Fruit fly (Drosophila melanogaster) whole organism, embryonic: ENCODE data around the gene trem.
A peak's percentile ranks its signal among the peaks of the same experiment; 100 is the strongest.

Source experiments
- Adf1 ChIP-seq: fragments of 200-800 bp; sonication (Bioruptor generic); IDR thresholded peaks from 2 replicates; pipeline ENCODE4 v1.3.6; 2022; ENCODE audit warnings: missing biosample characterization, missing genetic modification characterization
- Atf3 ChIP-seq: fragments of 200-800 bp; sonication (Bioruptor generic); optimal IDR thresholded peaks from 3 replicates; lab custom pipeline; 2016; ENCODE audit warnings: missing biosample characterization, missing genetic modification characterization
- Atf6 ChIP-seq: fragments of 200-800 bp; sonication (Bioruptor generic); IDR thresholded peaks from 2 replicates; pipeline ENCODE4 v1.3.6; 2022; ENCODE audit warnings: missing biosample characterization, missing genetic modification characterization
- CG10321 ChIP-seq: fragments of 200-800 bp; sonication (Bioruptor generic); IDR thresholded peaks from 2 replicates; pipeline ENCODE4 v1.3.6; 2022; ENCODE audit warnings: missing biosample characterization, missing genetic modification characterization
- CG10979 ChIP-seq: fragments of 200-800 bp; sonication (Bioruptor generic); optimal IDR thresholded peaks from 2 replicates; lab custom pipeline; 2018; ENCODE audit warnings: missing biosample characterization, mild to moderate bottlenecking, missing genetic modification characterization, moderate library complexity
- CG11085 ChIP-seq: fragments of 200-800 bp; sonication (Bioruptor generic); IDR thresholded peaks from 2 replicates; pipeline ENCODE4 v1.3.6; 2022; ENCODE audit warnings: missing biosample characterization, missing genetic modification characterization
- CG12155 ChIP-seq: fragments of 200-800 bp; sonication (Bioruptor generic); optimal IDR thresholded peaks from 3 replicates; lab custom pipeline; 2016; ENCODE audit warnings: missing biosample characterization, missing genetic modification characterization
- CG14710 ChIP-seq: fragments of 200-800 bp; sonication (Bioruptor generic); optimal IDR thresholded peaks from 3 replicates; lab custom pipeline; 2019; ENCODE audit warnings: missing biosample characterization, mild to moderate bottlenecking, missing genetic modification characterization, moderate library complexity
- CG15011 ChIP-seq: fragments of 200-800 bp; sonication (Bioruptor generic); optimal IDR thresholded peaks from 3 replicates; lab custom pipeline; 2018; ENCODE audit warnings: missing biosample characterization, mild to moderate bottlenecking, missing genetic modification characterization
- CG1603 ChIP-seq: fragments of 200-800 bp; sonication (Bioruptor generic); optimal IDR thresholded peaks from 2 replicates; lab custom pipeline; 2019; ENCODE audit warnings: missing biosample characterization, mild to moderate bottlenecking, missing genetic modification characterization, moderate library complexity
- CG16779 ChIP-seq: fragments of 200-800 bp; sonication (Bioruptor generic); IDR thresholded peaks from 2 replicates; pipeline ENCODE4 v1.3.6; 2022; ENCODE audit warnings: missing biosample characterization, missing genetic modification characterization
- CG16815 ChIP-seq: fragments of 200-800 bp; sonication (Bioruptor generic); optimal IDR thresholded peaks from 3 replicates; lab custom pipeline; 2017; ENCODE audit warnings: missing biosample characterization, mild to moderate bottlenecking, missing genetic modification characterization
- CG17359 ChIP-seq: fragments of 200-800 bp; sonication (Bioruptor generic); optimal IDR thresholded peaks from 3 replicates; lab custom pipeline; 2018; ENCODE audit warnings: missing biosample characterization, mild to moderate bottlenecking, missing genetic modification characterization, moderate library complexity
- CG17612 ChIP-seq: fragments of 200-800 bp; sonication (Bioruptor generic); IDR thresholded peaks from 2 replicates; pipeline ENCODE4 v1.3.6; 2022; ENCODE audit warnings: missing biosample characterization, missing genetic modification characterization
- CG18011 ChIP-seq: fragments of 200-800 bp; sonication (Bioruptor generic); optimal IDR thresholded peaks from 2 replicates; lab custom pipeline; 2017; ENCODE audit warnings: missing biosample characterization, missing genetic modification characterization, mild to moderate bottlenecking, moderate library complexity, missing genotype
- CG18262 ChIP-seq: fragments of 200-800 bp; optimal IDR thresholded peaks from 3 replicates; lab custom pipeline; 2019; ENCODE audit warnings: missing biosample characterization, mild to moderate bottlenecking, missing genetic modification characterization, moderate library complexity
- CG2199 ChIP-seq: fragments of 200-800 bp; sonication (Bioruptor generic); IDR thresholded peaks from 3 replicates; pipeline ENCODE4 v1.3.6; 2022; ENCODE audit warnings: missing biosample characterization, missing genetic modification characterization
- CG31365 ChIP-seq: fragments of 200-800 bp; sonication (Bioruptor generic); optimal IDR thresholded peaks from 2 replicates; lab custom pipeline; 2018; ENCODE audit warnings: missing biosample characterization, mild to moderate bottlenecking, missing genetic modification characterization
- CG3163 ChIP-seq: fragments of 200-800 bp; sonication (Bioruptor generic); optimal IDR thresholded peaks from 3 replicates; lab custom pipeline; 2016; ENCODE audit warnings: missing biosample characterization, missing genetic modification characterization
- CG32772 ChIP-seq: fragments of 200-800 bp; sonication (Bioruptor generic); IDR thresholded peaks from 2 replicates; pipeline ENCODE4 v1.3.6; 2022; ENCODE audit warnings: missing biosample characterization, missing genetic modification characterization
- CG42726 ChIP-seq: fragments of 200-800 bp; sonication (Bioruptor generic); IDR thresholded peaks from 2 replicates; pipeline ENCODE4 v1.3.6; 2022; ENCODE audit warnings: missing biosample characterization, missing genetic modification characterization; ENCODE audit not compliant: partially characterized antibody
- CG5245 ChIP-seq: fragments of 200-800 bp; sonication (Bioruptor generic); optimal IDR thresholded peaks from 3 replicates; lab custom pipeline; 2016; ENCODE audit warnings: missing biosample characterization, missing genetic modification characterization
- CG7271 ChIP-seq: fragments of 200-800 bp; sonication (Bioruptor generic); optimal IDR thresholded peaks from 2 replicates; lab custom pipeline; 2018; ENCODE audit warnings: missing biosample characterization, mild to moderate bottlenecking, missing genetic modification characterization, moderate library complexity
- CG7556 ChIP-seq: fragments of 200-800 bp; sonication (Bioruptor generic); optimal IDR thresholded peaks from 2 replicates; lab custom pipeline; 2017; ENCODE audit warnings: missing biosample characterization, mild to moderate bottlenecking, missing genetic modification characterization
- CG7786 ChIP-seq: fragments of 200-800 bp; sonication (Bioruptor generic); optimal IDR thresholded peaks from 2 replicates; lab custom pipeline; 2016; ENCODE audit warnings: missing biosample characterization, missing genetic modification characterization
- CTCF ChIP-seq: fragments of 200-800 bp; sonication (Bioruptor generic); optimal IDR thresholded peaks from 2 replicates; lab custom pipeline; 2017; ENCODE audit warnings: missing biosample characterization, mild to moderate bottlenecking, missing genetic modification characterization, moderate library complexity
- CrebB ChIP-seq: fragments of 200-800 bp; sonication (Bioruptor generic); optimal IDR thresholded peaks from 3 replicates; lab custom pipeline; 2018; ENCODE audit warnings: missing biosample characterization, mild to moderate bottlenecking, missing genetic modification characterization
- D19B ChIP-seq: fragments of 200-800 bp; sonication (Bioruptor generic); optimal IDR thresholded peaks from 2 replicates; lab custom pipeline; 2017; ENCODE audit warnings: missing biosample characterization, mild to moderate bottlenecking, missing genetic modification characterization
- Dfd ChIP-seq, 2 experiments: fragments of >200 bp; optimal IDR thresholded peaks; 2 replicates each; lab custom pipeline; 2017; ENCODE audit warnings: missing biosample characterization in 2 of 2, missing genetic modification characterization in 2 of 2
- Doc2 ChIP-seq: fragments of 200-800 bp; sonication (Bioruptor generic); IDR thresholded peaks from 2 replicates; pipeline ENCODE4 v1.3.6; 2022; ENCODE audit warnings: missing biosample characterization, missing genetic modification characterization
- Drgx ChIP-seq: fragments of 200-800 bp; sonication (Bioruptor generic); IDR thresholded peaks from 2 replicates; pipeline ENCODE4 v1.3.6; 2022; ENCODE audit warnings: missing biosample characterization, missing genetic modification characterization
- ERR ChIP-seq: fragments of 200-800 bp; sonication (Bioruptor generic); optimal IDR thresholded peaks from 2 replicates; lab custom pipeline; 2016; ENCODE audit warnings: missing biosample characterization, missing genetic modification characterization
- HmgD ChIP-seq: fragments of 200-800 bp; sonication (Bioruptor generic); optimal IDR thresholded peaks from 3 replicates; lab custom pipeline; 2016; ENCODE audit warnings: missing biosample characterization, missing genetic modification characterization
- NFAT ChIP-seq: fragments of 200-800 bp; sonication (Bioruptor generic); IDR thresholded peaks from 2 replicates; pipeline ENCODE4 v1.3.6; 2022; ENCODE audit warnings: missing biosample characterization, missing genetic modification characterization
- Opbp ChIP-seq: fragments of 200-800 bp; sonication (Bioruptor generic); IDR thresholded peaks from 3 replicates; pipeline ENCODE4 v1.3.6; 2022; ENCODE audit warnings: missing biosample characterization, missing genetic modification characterization; ENCODE audit not compliant: partially characterized antibody
- Sin3A ChIP-seq: fragments of >200 bp; optimal IDR thresholded peaks from 2 replicates; lab custom pipeline; 2018
- az2 ChIP-seq: fragments of 200-800 bp; sonication (Bioruptor generic); optimal IDR thresholded peaks from 3 replicates; lab custom pipeline; 2016; ENCODE audit warnings: missing biosample characterization, missing genetic modification characterization
- emc ChIP-seq: fragments of 200-800 bp; sonication (Bioruptor generic); optimal IDR thresholded peaks from 2 replicates; lab custom pipeline; 2016; ENCODE audit warnings: missing biosample characterization, missing genetic modification characterization
- fd102C ChIP-seq: fragments of 200-800 bp; sonication (Bioruptor generic); optimal IDR thresholded peaks from 2 replicates; lab custom pipeline; 2018; ENCODE audit warnings: missing biosample characterization, mild to moderate bottlenecking, missing genetic modification characterization, moderate library complexity
- h ChIP-seq: fragments of >200 bp; optimal IDR thresholded peaks from 2 replicates; lab custom pipeline; 2017
- hkb ChIP-seq, 2 experiments: fragments of 200-800 bp in 1 of 2; fragments of >200 bp in 1 of 2; sonication (Bioruptor generic) in 1 of 2; IDR thresholded peaks in 1 of 2; optimal IDR thresholded peaks in 1 of 2; 2 replicates each; pipeline versions ENCODE4 v1.3.6 to Lab custom; 2017 to 2022; ENCODE audit warnings: missing biosample characterization in 1 of 2, missing genetic modification characterization in 1 of 2
- knrl ChIP-seq: fragments of 200-800 bp; sonication (Bioruptor generic); IDR thresholded peaks from 3 replicates; pipeline ENCODE4 v1.3.6; 2022; ENCODE audit warnings: missing biosample characterization, missing genetic modification characterization; ENCODE audit not compliant: partially characterized antibody
- lab ChIP-seq: fragments of 200-800 bp; sonication (Bioruptor generic); optimal IDR thresholded peaks from 3 replicates; lab custom pipeline; 2017; ENCODE audit warnings: missing biosample characterization, missing genetic modification characterization, mild to moderate bottlenecking, moderate library complexity, missing genetic modification reagents
- mld ChIP-seq: fragments of 200-800 bp; sonication (Bioruptor generic); IDR thresholded peaks from 3 replicates; pipeline ENCODE4 v1.3.6; 2022; ENCODE audit warnings: missing biosample characterization, missing genetic modification characterization; ENCODE audit not compliant: partially characterized antibody
- sd ChIP-seq: fragments of 200-800 bp; sonication (Bioruptor generic); optimal IDR thresholded peaks from 3 replicates; lab custom pipeline; 2018; ENCODE audit warnings: missing biosample characterization, mild to moderate bottlenecking, missing genetic modification characterization, moderate library complexity
- shn ChIP-seq: fragments of 200-800 bp; sonication (Bioruptor generic); optimal IDR thresholded peaks from 3 replicates; lab custom pipeline; 2016; ENCODE audit warnings: missing biosample characterization, missing genetic modification characterization
- sob ChIP-seq: fragments of 200-800 bp; sonication (Bioruptor generic); IDR thresholded peaks from 2 replicates; pipeline ENCODE4 v1.3.6; 2022; ENCODE audit warnings: missing biosample characterization, missing genetic modification characterization
- sqz ChIP-seq: fragments of 200-800 bp; sonication (Bioruptor generic); optimal IDR thresholded peaks from 3 replicates; lab custom pipeline; 2018; ENCODE audit warnings: missing biosample characterization, mild to moderate bottlenecking, missing genetic modification characterization
- tgo ChIP-seq: fragments of 200-800 bp; sonication (Bioruptor generic); IDR thresholded peaks from 3 replicates; pipeline ENCODE4 v1.3.6; 2022; ENCODE audit warnings: missing biosample characterization, missing genetic modification characterization
- vnd ChIP-seq: fragments of 200-800 bp; sonication (Bioruptor generic); IDR thresholded peaks from 3 replicates; pipeline ENCODE4 v1.3.6; 2022; ENCODE audit warnings: missing biosample characterization, missing genetic modification characterization; ENCODE audit not compliant: partially characterized antibody

The trem gene

DNA sequence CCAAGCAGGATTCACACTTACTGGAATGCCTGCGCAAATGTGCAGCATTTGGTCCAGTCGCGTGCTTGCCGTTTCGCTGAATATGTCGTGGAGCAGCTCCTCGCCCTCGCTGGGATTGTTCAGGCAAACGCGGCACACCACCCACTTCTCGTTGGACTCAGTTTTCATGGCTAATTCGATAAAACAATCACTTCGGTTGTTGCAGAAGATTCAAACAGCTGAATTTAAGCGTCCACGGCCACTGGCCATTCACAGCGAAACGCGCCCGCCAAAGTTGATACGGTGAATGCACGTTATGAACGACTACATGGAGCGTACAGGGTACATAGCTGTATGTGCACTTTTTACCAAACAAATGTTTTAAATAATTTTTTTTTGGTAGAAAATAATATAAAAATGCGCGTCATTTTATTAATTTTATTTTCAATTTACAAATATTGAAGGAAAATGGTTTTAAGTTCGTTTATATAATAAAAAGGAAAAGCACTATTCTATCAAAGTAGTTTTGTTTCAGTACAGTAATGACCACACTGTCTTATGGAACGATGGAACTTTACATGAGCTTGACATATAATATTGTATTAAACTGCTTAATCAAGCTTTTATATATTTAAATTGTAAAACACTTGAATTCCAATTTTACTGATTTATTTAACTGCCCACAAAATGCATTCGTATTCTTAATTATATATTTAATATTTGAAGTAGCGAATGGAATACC lies at the start of gene trem (continued):
- TF ChIP-seq sob (GFP tag; lab: Robert Waterston, UW) (peak; percentile 46; the same call in 1 of the 2 replicates), CTCF (GFP tag; lab: Kevin White, UChicago) (no peak), vnd (no peak), CG10321 (GFP tag; lab: Robert Waterston, UW) (no peak), Atf6 (GFP tag; lab: Robert Waterston, UW) (peak; percentile 47; the same call in 1 of the 2 replicates), az2 (GFP tag; lab: Kevin White, UChicago) (peak; percentile 73), Adf1 (GFP tag; lab: Robert Waterston, UW) (no peak), CG42726 (GFP tag; lab: Robert Waterston, UW) (no peak), hkb (optimal IDR thresholded peaks at IDR 0.05; lab: Kevin White, UChicago) (no peak), hkb (GFP tag; IDR thresholded peaks at IDR 0.05; lab: Robert Waterston, UW) (no peak), CG3163 (GFP tag; lab: Kevin White, UChicago) (no peak), Atf3 (GFP tag; lab: Kevin White, UChicago) (no peak), D19B (GFP tag; lab: Kevin White, UChicago) (peak; percentile 87), CrebB (tag; lab: Kevin White, UChicago) (no peak), CG7271 (tag; lab: Kevin White, UChicago) (no peak), NFAT (GFP tag; lab: Robert Waterston, UW) (peak; percentile 66), lab (GFP tag; lab: Kevin White, UChicago) (no peak), CG31365 (no peak), Dfd (GFP tag; optimal IDR thresholded peaks at IDR 0.05; lab: Kevin White, UChicago) (no peak), sqz (GFP tag; lab: Kevin White, UChicago) (no peak), HmgD (no peak), CG7556 (GFP tag; lab: Kevin White, UChicago) (peak; percentile 82), CG16815 (peak; percentile 88), CG18011 (GFP tag; lab: Kevin White, UChicago) (peak; percentile 44), tgo (GFP tag; lab: Robert Waterston, UW) (peak; percentile 70), CG16779 (GFP tag; lab: Robert Waterston, UW) (0 out of 2 replicates have a peak, but pooled peaks have one; percentile 35), Doc2 (no peak), Sin3A (lab: Kevin White, UChicago) (peak; percentile 0), mld (GFP tag; lab: Robert Waterston, UW) (no peak), CG17359 (peak; percentile 52), CG7786 (GFP tag; lab: Kevin White, UChicago) (peak; percentile 18), emc (GFP tag; lab: Kevin White, UChicago) (no peak), CG17612 (0 out of 2 replicates have a peak, but pooled peaks have one; percentile 25), ERR (GFP tag; lab: Kevin White, UChicago) (no peak), CG1603 (tag; lab: Kevin White, UChicago) (no peak), CG11085 (GFP tag; lab: Robert Waterston, UW) (peak; percentile 56), CG10979 (tag; lab: Kevin White, UChicago) (peak; percentile 63), CG32772 (peak; percentile 67; the same call in 1 of the 2 replicates), knrl (GFP tag; lab: Robert Waterston, UW) (no peak), sd (tag; lab: Kevin White, UChicago) (peak; percentile 14), Opbp (no peak), shn (GFP tag; lab: Kevin White, UChicago) (peak; percentile 12), h (lab: Kevin White, UChicago) (no peak), fd102C (no peak), CG18262 (tag; lab: Kevin White, UChicago) (peak; percentile 81), CG2199 (GFP tag; lab: Robert Waterston, UW) (no peak), Drgx (GFP tag; lab: Robert Waterston, UW) (peak; percentile 36; the same call in 1 of the 2 replicates), CG5245 (GFP tag; lab: Kevin White, UChicago) (no peak), CG12155 (GFP tag; lab: Kevin White, UChicago) (peak; percentile 74), CG14710 (tag; lab: Kevin White, UChicago) (peak; percentile 83), CG15011 (GFP tag; lab: Kevin White, UChicago) (no peak)
